Fruit fly (Drosophila melanogaster): ENCODE data around the gene Reph.

Gene Reph

dm6 chr2L:3776614-3777196, 26.6 kb upstream of the Reph start (continued):
- TF ChIP-seq tna (GFP tag; IDR thresholded peaks at IDR 0.05; ENCODE audit: partially characterized antibody): no peak
- TF ChIP-seq Bteb2 (GFP tag; optimal IDR thresholded peaks at IDR 0.05): no peak
- TF ChIP-seq Oaz (GFP tag; IDR thresholded peaks at IDR 0.05): no peak
- TF ChIP-seq gsb (GFP tag; IDR thresholded peaks at IDR 0.05): no peak
- TF ChIP-seq so (GFP tag; IDR thresholded peaks at IDR 0.05): peak; percentile 82; the same call in 2 of the 3 replicates
- no peak for TF ChIP-seq ERR (GFP tag; optimal IDR thresholded peaks at IDR 0.05)
- TF ChIP-seq CG32532 (GFP tag; IDR thresholded peaks at IDR 0.05): peak; percentile 80; the same call in 1 of the 2 replicates
- TF ChIP-seq B-H2 (GFP tag; optimal IDR thresholded peaks at IDR 0.05): no peak
- peak; percentile 53 for TF ChIP-seq CG30020 (tag; optimal IDR thresholded peaks at IDR 0.05)
- peak; percentile 24 for TF ChIP-seq tup (GFP tag; optimal IDR thresholded peaks at IDR 0.05)
- no peak for TF ChIP-seq Optix (GFP tag; IDR thresholded peaks at IDR 0.05)
- TF ChIP-seq hbn (GFP tag; IDR thresholded peaks at IDR 0.05; ENCODE audit: partially characterized antibody): no peak
- TF ChIP-seq fd3F (GFP tag; optimal IDR thresholded peaks at IDR 0.05): peak; percentile 76
- no peak for TF ChIP-seq fru (optimal IDR thresholded peaks at IDR 0.05)
- TF ChIP-seq dpn (GFP tag; optimal IDR thresholded peaks at IDR 0.05): peak in 1 of 2 experiments; percentile 78
- TF ChIP-seq CG3407 (GFP tag; optimal IDR thresholded peaks at IDR 0.05): peak; percentile 74
- TF ChIP-seq ap (GFP tag; IDR thresholded peaks at IDR 0.05): peak; percentile 80
- TF ChIP-seq Hr51 (GFP tag; optimal IDR thresholded peaks at IDR 0.05): peak; percentile 20 to 93
- TF ChIP-seq Dref (GFP tag; IDR thresholded peaks at IDR 0.05): no peak
- peak; percentile 80 for TF ChIP-seq Meics (GFP tag; optimal IDR thresholded peaks at IDR 0.05)
- peak; percentile 80 for TF ChIP-seq bcd (GFP tag; optimal IDR thresholded peaks at IDR 0.05)
- TF ChIP-seq CG12391 (tag; optimal IDR thresholded peaks at IDR 0.05): peak; percentile 96
- TF ChIP-seq pfk (GFP tag; optimal IDR thresholded peaks at IDR 0.05): no peak
- peak; percentile 67 for TF ChIP-seq Six4 (GFP tag; optimal IDR thresholded peaks at IDR 0.05)
- peak; percentile 74 for TF ChIP-seq Aef1 (GFP tag; IDR thresholded peaks at IDR 0.05)
- peak; percentile 71 for TF ChIP-seq CG12659 (GFP tag; optimal IDR thresholded peaks at IDR 0.05)
- TF ChIP-seq dmrt99B (tag; optimal IDR thresholded peaks at IDR 0.05): peak; percentile 91
- peak; percentile 95 for TF ChIP-seq zen (tag; optimal IDR thresholded peaks at IDR 0.05)
- TF ChIP-seq CG7745 (tag; optimal IDR thresholded peaks at IDR 0.05): no peak
- TF ChIP-seq CG1603 (tag; optimal IDR thresholded peaks at IDR 0.05): peak; percentile 1
- no peak for TF ChIP-seq CG1792 (GFP tag; optimal IDR thresholded peaks at IDR 0.05)
- no peak for TF ChIP-seq CG12071 (GFP tag; optimal IDR thresholded peaks at IDR 0.05)
- TF ChIP-seq sens (GFP tag): peak; percentile 78
- no peak for TF ChIP-seq knrl (GFP tag; IDR thresholded peaks at IDR 0.05; ENCODE audit: partially characterized antibody)
- peak; percentile 47 for TF ChIP-seq CG30431 (GFP tag; optimal IDR thresholded peaks at IDR 0.05)
- no peak for TF ChIP-seq Tbp (GFP tag; optimal IDR thresholded peaks at IDR 0.05)
- peak; percentile 59 for TF ChIP-seq H2.0 (GFP tag; IDR thresholded peaks at IDR 0.05)
- TF ChIP-seq CG17328 (GFP tag; IDR thresholded peaks at IDR 0.05): peak; percentile 90
- no peak for TF ChIP-seq pnt (GFP tag; optimal IDR thresholded peaks at IDR 0.05)
- TF ChIP-seq CG16813 (GFP tag; IDR thresholded peaks at IDR 0.05; ENCODE audit: partially characterized antibody): no peak
- TF ChIP-seq Eip74EF (GFP tag; optimal IDR thresholded peaks at IDR 0.05): peak in 1 of 2 experiments; percentile 89
- TF ChIP-seq CG2202 (tag; optimal IDR thresholded peaks at IDR 0.05): peak; percentile 81
- peak; percentile 76 for TF ChIP-seq CG12155 (GFP tag; optimal IDR thresholded peaks at IDR 0.05)
- peak; percentile 93 for TF ChIP-seq CG10979 (tag; optimal IDR thresholded peaks at IDR 0.05)
- peak; percentile 67 for TF ChIP-seq wor (GFP tag; IDR thresholded peaks at IDR 0.05)
- peak; percentile 67 for TF ChIP-seq cwo (GFP tag; optimal IDR thresholded peaks at IDR 0.05)
- TF ChIP-seq CG3281 (GFP tag; optimal IDR thresholded peaks at IDR 0.05): peak; percentile 73
- TF ChIP-seq Deaf1 (tag; optimal IDR thresholded peaks at IDR 0.05): peak; percentile 74
- no peak; the same call in 1 of the 2 replicates for TF ChIP-seq Rx (GFP tag; IDR thresholded peaks at IDR 0.05)
- TF ChIP-seq unpg (GFP tag; optimal IDR thresholded peaks at IDR 0.05): peak; percentile 92
